Worm (Caenorhabditis elegans) whole organism, late embryonic: Measurements from ENCODE around the gene T24E12.2.
"Not testable (repeated sequence)": the region's sequence is repeated elsewhere in the genome, so short reads cannot be mapped to it uniquely, and the experiment has no call there.

Source experiments
- C08G9.2 ChIP-seq: sonication (generic microtip); optimal IDR thresholded peaks from 2 replicates; lab custom pipeline; 2016; ENCODE audit warnings: mild to moderate bottlenecking, missing genetic modification characterization, moderate library complexity, missing compliant biosample characterization
- C38D4.7 ChIP-seq: fragments of 200-800 bp; sonication (Bioruptor generic); optimal IDR thresholded peaks from 2 replicates; lab custom pipeline; 2018; ENCODE audit warnings: mild to moderate bottlenecking, missing genetic modification characterization, moderate library complexity, missing compliant biosample characterization
- F13H6.1 ChIP-seq: sonication (generic microtip); optimal IDR thresholded peaks from 2 replicates; lab custom pipeline; 2016; ENCODE audit warnings: missing genetic modification characterization, missing compliant biosample characterization
- ahr-1 ChIP-seq: sonication (generic microtip); optimal IDR thresholded peaks from 2 replicates; lab custom pipeline; 2016; ENCODE audit warnings: missing genetic modification characterization, missing compliant biosample characterization
- ceh-14 ChIP-seq: sonication (generic microtip); optimal IDR thresholded peaks from 2 replicates; lab custom pipeline; 2016; ENCODE audit warnings: missing genotype, missing genetic modification characterization, missing compliant biosample characterization
- ceh-19 ChIP-seq: fragments of 200-800 bp; sonication (Bioruptor generic); optimal IDR thresholded peaks from 2 replicates; lab custom pipeline; 2018; ENCODE audit warnings: mild to moderate bottlenecking, missing genetic modification characterization, missing compliant biosample characterization
- ceh-24 ChIP-seq: sonication (generic microtip); optimal IDR thresholded peaks from 2 replicates; lab custom pipeline; 2016; ENCODE audit warnings: mild to moderate bottlenecking, missing genetic modification characterization, missing compliant biosample characterization
- ceh-30 ChIP-seq: fragments of 150-350 bp; optimal IDR thresholded peaks from 2 replicates; lab custom pipeline; 2014; ENCODE audit warnings: missing biosample characterization, missing genetic modification characterization
- ceh-34 ChIP-seq: sonication (generic microtip); optimal IDR thresholded peaks from 2 replicates; lab custom pipeline; 2016; ENCODE audit warnings: mild to moderate bottlenecking, missing genetic modification characterization, missing compliant biosample characterization
- ceh-6 ChIP-seq: fragments of 200-800 bp; sonication (Bioruptor generic); optimal IDR thresholded peaks from 2 replicates; lab custom pipeline; 2018; ENCODE audit warnings: mild to moderate bottlenecking, missing genetic modification characterization, missing compliant biosample characterization
- che-1 ChIP-seq: sonication (generic microtip); optimal IDR thresholded peaks from 2 replicates; lab custom pipeline; 2016; ENCODE audit warnings: mild to moderate bottlenecking, missing genetic modification characterization, missing compliant biosample characterization
- dve-1 ChIP-seq: sonication (generic microtip); optimal IDR thresholded peaks from 2 replicates; lab custom pipeline; 2017; ENCODE audit warnings: antibody characterized with exemption, mild to moderate bottlenecking, missing genetic modification characterization, missing compliant biosample characterization
- ets-4 ChIP-seq: sonication (generic microtip); optimal IDR thresholded peaks from 2 replicates; lab custom pipeline; 2016; ENCODE audit warnings: missing genetic modification characterization, missing compliant biosample characterization
- hlh-13 ChIP-seq: fragments of 200-800 bp; sonication (Bioruptor generic); optimal IDR thresholded peaks from 2 replicates; lab custom pipeline; 2018; ENCODE audit warnings: mild to moderate bottlenecking, missing genetic modification characterization, missing compliant biosample characterization
- hlh-15 ChIP-seq: sonication (generic microtip); optimal IDR thresholded peaks from 2 replicates; lab custom pipeline; 2016; ENCODE audit warnings: missing genetic modification characterization, missing compliant biosample characterization
- hlh-30 ChIP-seq: sonication (generic microtip); optimal IDR thresholded peaks from 2 replicates; lab custom pipeline; 2017; ENCODE audit warnings: antibody characterized with exemption, missing genetic modification characterization, missing compliant biosample characterization; ENCODE audit not compliant: insufficient read depth
- hlh-8 ChIP-seq: sonication (generic microtip); optimal IDR thresholded peaks from 2 replicates; lab custom pipeline; 2016; ENCODE audit warnings: missing genotype, missing genetic modification characterization, missing compliant biosample characterization
- lin-11 ChIP-seq: fragments of 200-800 bp; sonication (Bioruptor generic); optimal IDR thresholded peaks from 2 replicates; lab custom pipeline; 2018; ENCODE audit warnings: mild to moderate bottlenecking, missing genetic modification characterization, missing compliant biosample characterization
- madf-2 ChIP-seq: sonication (generic microtip); optimal IDR thresholded peaks from 2 replicates; lab custom pipeline; 2017; ENCODE audit warnings: missing genetic modification characterization, missing compliant biosample characterization
- odd-2 ChIP-seq: sonication (generic microtip); optimal IDR thresholded peaks from 2 replicates; lab custom pipeline; 2017; ENCODE audit warnings: antibody characterized with exemption, mild to moderate bottlenecking, missing genetic modification characterization, missing compliant biosample characterization
- pax-1 ChIP-seq: fragments of 150-350 bp; optimal IDR thresholded peaks from 2 replicates; lab custom pipeline; 2014; ENCODE audit warnings: missing biosample characterization, missing genetic modification characterization
- rnt-1 ChIP-seq: sonication (generic microtip); optimal IDR thresholded peaks from 2 replicates; lab custom pipeline; 2016; ENCODE audit warnings: missing genetic modification characterization, missing compliant biosample characterization
- sdc-2 ChIP-seq: sonication (generic microtip); optimal IDR thresholded peaks from 2 replicates; lab custom pipeline; 2016; ENCODE audit warnings: missing genotype, missing genetic modification characterization, missing compliant biosample characterization
- tbx-7 ChIP-seq: sonication (generic microtip); optimal IDR thresholded peaks from 2 replicates; lab custom pipeline; 2016; ENCODE audit warnings: missing genotype, missing genetic modification characterization, missing compliant biosample characterization
- unc-42 ChIP-seq: sonication (generic microtip); optimal IDR thresholded peaks from 2 replicates; lab custom pipeline; 2016; ENCODE audit warnings: missing genotype, missing genetic modification characterization, missing compliant biosample characterization
- unc-55 ChIP-seq: sonication (generic microtip); optimal IDR thresholded peaks from 2 replicates; lab custom pipeline; 2017; ENCODE audit warnings: missing biosample characterization, missing genetic modification reagents, missing genetic modification characterization
- unc-86 ChIP-seq: sonication (generic microtip); optimal IDR thresholded peaks from 2 replicates; lab custom pipeline; 2016; ENCODE audit warnings: missing genetic modification characterization, missing compliant biosample characterization
- zip-5 ChIP-seq: sonication (generic microtip); optimal IDR thresholded peaks from 2 replicates; lab custom pipeline; 2016; ENCODE audit warnings: missing genetic modification characterization, missing compliant biosample characterization

T24E12.2 gene

DNA sequence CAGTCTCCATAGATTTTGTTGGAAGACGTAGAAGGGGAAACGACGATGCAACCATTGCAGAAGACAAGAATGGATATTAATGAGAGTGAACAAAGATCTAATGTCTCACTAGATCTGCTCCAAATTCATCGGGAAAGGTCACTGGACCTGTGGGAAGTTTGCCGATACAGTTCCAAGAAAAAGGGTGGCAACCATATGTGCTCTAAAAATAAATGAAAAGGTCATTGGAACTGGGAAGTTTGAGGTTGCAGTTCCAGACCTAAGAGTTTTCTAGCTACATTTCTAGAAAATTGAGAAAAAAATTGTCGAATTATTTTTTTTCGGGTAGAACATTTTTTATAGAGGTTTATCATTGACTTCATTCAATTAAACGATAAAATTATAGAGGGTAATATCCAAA, 35.3 kb upstream of the T24E12.2 start, which contains the start of gene fbxb-92:
fbxb-92 (minus strand) TSS at position 101 of the 400 bp plus-strand sequence.
- no peak for TF ChIP-seq odd-2

- TF ChIP-seq ets-4 (tag; lab: Kevin White, UChicago) = no peak
- no peak for TF ChIP-seq unc-42 (tag; lab: Kevin White, UChicago)
- TF ChIP-seq sdc-2 (tag; lab: Kevin White, UChicago) = no peak
- TF ChIP-seq lin-11 (tag; lab: Kevin White, UChicago) = no peak
- TF ChIP-seq ceh-34 (tag; lab: Kevin White, UChicago) = no peak
- no peak for TF ChIP-seq C38D4.7 (GFP tag; lab: Kevin White, UChicago)
- no peak for TF ChIP-seq tbx-7
Observed at ce11 chrII:3748719-3749118, 34.0 kb upstream of the T24E12.2 start, which contains the start of gene fbxb-90. fbxb-90 (minus strand) TSS chrII:3748819.

ce11 chrII:3750685-3751084, 32.1 kb upstream of the T24E12.2 start, which contains the start of gene fbxb-91:
fbxb-91 (minus strand) TSS chrII:3750785.
- TF ChIP-seq rnt-1 (tag; lab: Kevin White, UChicago) (no peak), dve-1 (tag; lab: Kevin White, UChicago) (no peak)
- TF ChIP-seq, all 69 proteins: peak for 0

ce11 chrII:3752184-3752583, 30.6 kb upstream of the T24E12.2 start, which contains the start of gene sdz-11:
sdz-11 (minus strand) TSS chrII:3752284.
- TF ChIP-seq dve-1 (tag; lab: Kevin White, UChicago) (no peak), unc-55 (no peak)

- TF ChIP-seq pax-1 (tag; lab: Kevin White, UChicago) = no peak
- TF ChIP-seq C08G9.2 (tag; lab: Kevin White, UChicago) = no peak
Observed at ce11 chrII:3753598-3753997, 29.2 kb upstream of the T24E12.2 start, which contains the start of gene rcd-1. rcd-1 (plus strand) TSS chrII:3753898.

ce11 chrII:3757499-3757898, 25.3 kb upstream of the T24E12.2 start, which contains the start of gene srx-111:
srx-111 (plus strand) TSS chrII:3757799.
- TF ChIP-seq madf-2 (tag; lab: Kevin White, UChicago) = no peak
- TF ChIP-seq ahr-1 (tag; lab: Kevin White, UChicago) = no peak
- TF ChIP-seq F13H6.1 (tag; lab: Kevin White, UChicago) = no peak

DNA sequence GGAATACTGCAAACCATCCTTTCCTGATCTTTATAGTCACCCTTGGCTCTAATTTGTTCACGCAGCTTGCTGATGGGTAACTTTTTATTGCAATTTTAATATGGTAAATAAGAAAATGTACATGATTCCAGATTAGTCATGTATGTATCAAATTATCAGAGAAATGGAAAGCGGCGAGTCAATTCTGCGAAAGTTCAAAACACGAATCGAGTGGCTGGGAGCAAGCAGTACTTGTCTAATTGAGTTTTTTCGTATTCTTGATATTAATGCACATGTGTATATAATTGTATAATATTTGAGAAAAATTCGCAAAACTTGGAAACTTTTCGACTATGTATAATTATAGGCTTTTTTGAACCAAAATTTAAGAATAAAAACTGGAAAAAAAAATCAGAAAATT, 23.7 kb upstream of the T24E12.2 start, which contains the start of gene T24E12.12:
T24E12.12 (plus strand) TSS at position 281 of the 400 bp plus-strand sequence.
- TF ChIP-seq ceh-19 (GFP tag; lab: Kevin White, UChicago) (no peak), hlh-15 (no peak)

DNA sequence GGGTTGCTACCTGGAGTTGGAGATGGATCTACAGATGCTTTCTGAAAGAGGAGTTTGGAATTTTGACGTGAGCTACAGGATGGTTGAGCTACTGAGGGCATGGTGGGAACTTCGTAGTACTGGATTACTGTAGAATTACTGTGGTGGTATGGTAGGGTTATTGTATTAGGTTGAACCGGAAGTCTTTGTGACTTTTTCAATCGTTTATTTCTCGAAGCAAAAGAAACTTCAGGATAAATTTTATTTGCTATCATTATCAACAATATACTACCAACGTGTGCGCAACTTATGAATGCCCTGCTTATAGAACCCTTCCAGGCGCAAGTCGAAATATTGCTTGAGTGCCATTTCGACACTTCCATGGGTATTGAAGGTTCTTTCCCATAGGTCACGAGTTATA, 21.2 kb upstream of the T24E12.2 start, which contains the start of gene T24E12.6:
T24E12.6 (minus strand) TSS at position 101 of the 400 bp plus-strand sequence.
- TF ChIP-seq hlh-13 (GFP tag; lab: Kevin White, UChicago); che-1 (tag; lab: Kevin White, UChicago); unc-86 (tag; lab: Kevin White, UChicago): not testable (repeated sequence)
- TF ChIP-seq, all 69 proteins: peak for 0; not testable (repeated sequence) for 69

DNA sequence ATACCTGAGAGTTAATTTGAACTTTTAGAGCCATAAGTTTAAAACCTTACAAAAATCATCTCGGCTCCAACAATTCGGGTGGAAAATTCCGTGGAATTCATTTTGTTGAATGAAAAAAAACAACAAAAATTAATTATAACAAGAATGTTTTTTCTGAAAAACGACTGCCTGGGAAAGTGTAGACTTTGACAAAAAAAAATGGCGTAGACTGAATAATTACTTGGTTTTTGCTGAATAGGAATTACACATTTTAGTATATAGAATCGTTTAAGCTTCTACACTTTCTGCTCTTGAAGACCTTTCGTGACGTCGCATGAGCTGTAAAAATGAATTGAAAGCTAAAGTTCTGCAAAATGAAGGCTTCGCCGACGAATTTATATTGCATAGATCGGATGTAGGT, 18.3 kb upstream of the T24E12.2 start, which contains the start of gene srx-112:
srx-112 (minus strand) TSS at position 101 of the 400 bp plus-strand sequence.
- TF ChIP-seq zip-5 (tag; lab: Kevin White, UChicago) = no peak
- TF ChIP-seq ceh-24 (tag; lab: Kevin White, UChicago) = no peak
- no peak for TF ChIP-seq ceh-14 (tag; lab: Kevin White, UChicago)
- TF ChIP-seq hlh-13 (GFP tag; lab: Kevin White, UChicago) = no peak
- no peak for TF ChIP-seq ceh-6 (GFP tag; lab: Kevin White, UChicago)
- no peak for TF ChIP-seq hlh-30 (tag; lab: Kevin White, UChicago)
- no peak for TF ChIP-seq ceh-30 (tag; lab: Kevin White, UChicago)
- no peak for TF ChIP-seq hlh-8 (tag; lab: Kevin White, UChicago)
